Worm (Caenorhabditis elegans): ENCODE data around the gene Y39B6A.42.

DNA sequence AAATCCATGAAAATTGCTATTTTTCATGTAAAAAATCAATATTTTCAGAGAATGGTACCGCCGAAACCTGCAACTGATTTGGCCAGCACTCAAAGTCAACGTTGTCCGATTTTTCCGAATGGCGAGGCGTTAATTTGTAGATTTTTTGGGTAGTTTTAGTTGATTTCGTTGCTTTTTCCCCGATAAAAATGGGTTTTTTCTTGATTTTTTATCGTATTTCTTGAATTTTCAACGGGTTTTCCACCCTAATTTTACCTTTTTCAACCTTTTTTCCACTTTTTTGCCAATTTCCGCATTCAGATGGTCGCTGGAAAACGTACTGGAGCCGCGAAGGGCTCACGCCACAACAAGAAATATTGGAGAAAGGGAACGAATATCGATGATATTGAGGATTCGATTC, 32.2 kb upstream of the Y39B6A.42 start, which contains the start of gene Y39B6A.33:
- TF ChIP-seq ahr-1 (tag; optimal IDR thresholded peaks at IDR 0.05), result no peak
- no peak for TF ChIP-seq ceh-45 (GFP tag; IDR thresholded peaks at IDR 0.05)
- no peak for TF ChIP-seq K09A11.1 (tag; optimal IDR thresholded peaks at IDR 0.05; ENCODE audit: insufficient read depth)
- TF ChIP-seq ama-1 (optimal IDR thresholded peaks at IDR 0.05), result no peak
- TF ChIP-seq che-1 (tag; optimal IDR thresholded peaks at IDR 0.05), result no peak
- no peak for TF ChIP-seq syd-9 (tag; optimal IDR thresholded peaks at IDR 0.05)
- TF ChIP-seq gmeb-2 (tag; optimal IDR thresholded peaks at IDR 0.05), result no peak
- TF ChIP-seq sox-4 (tag; optimal IDR thresholded peaks at IDR 0.05), result no peak
- TF ChIP-seq ceh-9 (tag; optimal IDR thresholded peaks at IDR 0.05), result no peak
- no peak for TF ChIP-seq ceh-18 (tag; optimal IDR thresholded peaks at IDR 0.05)
- no peak for TF ChIP-seq npax-4 (tag; optimal IDR thresholded peaks at IDR 0.05)
- no peak for TF ChIP-seq ceh-6 (GFP tag; optimal IDR thresholded peaks at IDR 0.05)
- no peak for TF ChIP-seq unc-55 (GFP tag; optimal IDR thresholded peaks at IDR 0.05)
